Worm (Caenorhabditis elegans): ENCODE data around the gene npp-23.

Gene npp-23

DNA sequence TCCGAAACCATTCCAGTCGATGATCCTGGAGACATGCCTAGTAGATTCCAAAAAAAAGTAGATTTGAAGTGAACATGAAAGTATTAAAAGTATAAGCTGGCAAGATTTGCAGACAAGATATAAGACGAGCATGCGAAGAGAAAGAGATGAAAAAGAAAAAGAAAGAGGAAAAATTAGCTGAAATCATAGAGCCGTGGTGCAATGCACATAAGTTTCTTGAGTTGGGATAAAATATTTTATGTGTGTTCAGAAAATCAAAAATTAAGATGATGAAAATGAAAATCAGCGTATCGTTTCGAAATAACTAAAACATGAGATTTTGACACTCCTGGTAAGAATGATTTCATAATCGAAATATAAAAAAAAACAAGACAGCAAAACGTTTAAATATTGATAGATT, 25.0 kb downstream of the npp-23 start, which contains the start of gene T11B7.2:
T11B7.2 (minus strand) TSS at position 101 of the 400 bp plus-strand sequence.
- TF ChIP-seq tbx-8 (GFP tag; optimal IDR thresholded peaks at IDR 0.05) (no peak), cnd-1 (tag; optimal IDR thresholded peaks at IDR 0.05) (no peak), ces-1 (GFP tag; optimal IDR thresholded peaks at IDR 0.05) (no peak), sem-2 (GFP tag; optimal IDR thresholded peaks at IDR 0.05) (no peak), ceh-83 (GFP tag; optimal IDR thresholded peaks at IDR 0.05) (no peak), drap-1 (GFP tag; optimal IDR thresholded peaks at IDR 0.05) (no peak), unc-120 (tag; optimal IDR thresholded peaks at IDR 0.05; ENCODE audit: poor library complexity, severe bottlenecking) (no peak), ceh-39 (tag; optimal IDR thresholded peaks at IDR 0.05) (no peak), nhr-28 (tag; optimal IDR thresholded peaks at IDR 0.05) (no peak), mep-1 (tag; optimal IDR thresholded peaks at IDR 0.05) (no peak), nhr-76 (tag; optimal IDR thresholded peaks at IDR 0.05) (no peak), sptf-1 (tag; optimal IDR thresholded peaks at IDR 0.05) (no peak), unc-62 (GFP tag; optimal IDR thresholded peaks at IDR 0.05) (no peak), flh-1 (GFP tag; optimal IDR thresholded peaks at IDR 0.05) (no peak), lin-13 (tag; optimal IDR thresholded peaks at IDR 0.05) (no peak), snpc-4 (tag; optimal IDR thresholded peaks at IDR 0.05) (no peak), bed-3 (GFP tag; optimal IDR thresholded peaks at IDR 0.05) (no peak), ztf-11 (tag; optimal IDR thresholded peaks at IDR 0.05) (no peak), elt-3 (tag; optimal IDR thresholded peaks at IDR 0.05) (no peak), nhr-237 (tag; optimal IDR thresholded peaks at IDR 0.05) (no peak)

- TF ChIP-seq lin-13 (tag; optimal IDR thresholded peaks at IDR 0.05) = no peak
- TF ChIP-seq nhr-28 (tag; optimal IDR thresholded peaks at IDR 0.05) = no peak
- no peak for TF ChIP-seq drap-1 (GFP tag; optimal IDR thresholded peaks at IDR 0.05)
- no peak for TF ChIP-seq ceh-39 (tag; optimal IDR thresholded peaks at IDR 0.05)
- TF ChIP-seq pha-4 (tag; optimal IDR thresholded peaks at IDR 0.05) = no peak
- no peak for TF ChIP-seq hlh-1 (tag; optimal IDR thresholded peaks at IDR 0.05)
These were observed 29.2 kb downstream of the npp-23 start, which contains the start of the genes T28C6.11 and T11B7.1 for ce11 chrIV:8840161-8840765. TSS of gene T28C6.11 (minus strand) at chrIV:8840261. TSS of gene T11B7.1 (plus strand) at chrIV:8840715.

ce11 chrIV:8830591-8830990, 38.9 kb downstream of the npp-23 start, which contains the start of gene T28C6.8:
TSS of gene T28C6.8 (minus strand) at chrIV:8830727.
- TF ChIP-seq unc-39 (tag; optimal IDR thresholded peaks at IDR 0.05) (no peak), flh-1 (GFP tag; optimal IDR thresholded peaks at IDR 0.05) (no peak), nhr-76 (tag; optimal IDR thresholded peaks at IDR 0.05) (no peak), ztf-11 (tag; optimal IDR thresholded peaks at IDR 0.05) (no peak), elt-3 (tag; optimal IDR thresholded peaks at IDR 0.05) (no peak), zip-8 (tag; optimal IDR thresholded peaks at IDR 0.05) (no peak), sem-2 (GFP tag; optimal IDR thresholded peaks at IDR 0.05) (no peak), mls-2 (tag; optimal IDR thresholded peaks at IDR 0.05) (no peak), blmp-1 (tag; optimal IDR thresholded peaks at IDR 0.05) (no peak), hlh-1 (tag; optimal IDR thresholded peaks at IDR 0.05) (no peak), drap-1 (GFP tag; optimal IDR thresholded peaks at IDR 0.05) (no peak), snpc-4 (tag; optimal IDR thresholded peaks at IDR 0.05) (no peak), pha-4 (tag; optimal IDR thresholded peaks at IDR 0.05) (no peak), lsy-2 (tag; optimal IDR thresholded peaks at IDR 0.05) (no peak), ces-1 (GFP tag; optimal IDR thresholded peaks at IDR 0.05) (no peak), sptf-1 (tag; optimal IDR thresholded peaks at IDR 0.05) (no peak), ceh-43 (GFP tag; optimal IDR thresholded peaks at IDR 0.05) (no peak)

DNA sequence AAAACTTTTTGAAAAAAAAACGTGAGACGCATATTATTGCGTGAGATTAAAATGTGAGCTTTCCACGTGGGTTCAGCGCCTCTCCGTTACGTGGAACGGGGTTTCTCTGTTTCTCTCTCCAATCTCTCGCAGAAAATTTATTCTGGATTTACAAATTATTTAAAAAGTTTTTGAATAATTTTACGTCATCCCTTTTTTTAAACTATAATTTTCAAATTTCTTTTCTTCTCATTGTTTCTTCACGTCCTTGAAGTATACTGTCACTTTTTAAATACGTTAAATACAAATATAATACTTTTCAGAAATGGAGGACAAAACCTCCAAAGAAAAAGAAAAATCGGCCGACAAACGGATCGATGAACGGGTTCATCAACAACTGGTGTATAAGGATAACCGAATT, 42.0 kb downstream of the npp-23 start, which contains the start of gene T28C6.7:
T28C6.7 (plus strand) TSS at position 301 of the 400 bp plus-strand sequence.
- no peak for TF ChIP-seq bed-3 (GFP tag; optimal IDR thresholded peaks at IDR 0.05)
- TF ChIP-seq flh-1 (GFP tag; optimal IDR thresholded peaks at IDR 0.05) = no peak
- TF ChIP-seq nhr-2 (tag; optimal IDR thresholded peaks at IDR 0.05) = no peak
- TF ChIP-seq drap-1 (GFP tag; optimal IDR thresholded peaks at IDR 0.05) = no peak
- TF ChIP-seq hlh-1 (tag; optimal IDR thresholded peaks at IDR 0.05) = no peak
- TF ChIP-seq unc-120 (tag; optimal IDR thresholded peaks at IDR 0.05; ENCODE audit: poor library complexity, severe bottlenecking) = no peak
- TF ChIP-seq elt-3 (tag; optimal IDR thresholded peaks at IDR 0.05) = no peak
- no peak for TF ChIP-seq cnd-1 (tag; optimal IDR thresholded peaks at IDR 0.05)
- TF ChIP-seq lin-32 (GFP tag; optimal IDR thresholded peaks at IDR 0.05) = no peak
- TF ChIP-seq unc-39 (tag; optimal IDR thresholded peaks at IDR 0.05) = no peak
- no peak for TF ChIP-seq sptf-1 (tag; optimal IDR thresholded peaks at IDR 0.05)
- TF ChIP-seq ztf-11 (tag; optimal IDR thresholded peaks at IDR 0.05) = no peak
- no peak for TF ChIP-seq nhr-12 (tag; optimal IDR thresholded peaks at IDR 0.05)
- no peak for TF ChIP-seq nhr-76 (tag; optimal IDR thresholded peaks at IDR 0.05)
- TF ChIP-seq nhr-28 (tag; optimal IDR thresholded peaks at IDR 0.05) = no peak
- no peak for TF ChIP-seq ham-2 (GFP tag; optimal IDR thresholded peaks at IDR 0.05)
- no peak for TF ChIP-seq mep-1 (tag; optimal IDR thresholded peaks at IDR 0.05)
- no peak for TF ChIP-seq ces-1 (GFP tag; optimal IDR thresholded peaks at IDR 0.05)
- TF ChIP-seq pha-4 (tag; optimal IDR thresholded peaks at IDR 0.05) = no peak
- no peak for TF ChIP-seq elt-1 (tag; optimal IDR thresholded peaks at IDR 0.05; ENCODE audit: borderline replicate concordance, insufficient read depth)

Measured in whole organism, mixed stage, embryonic.